Worm (Caenorhabditis elegans): ENCODE data around the gene C16C8.27.

- TF ChIP-seq fos-1 (tag; optimal IDR thresholded peaks at IDR 0.05) (no peak), ces-1 (GFP tag; optimal IDR thresholded peaks at IDR 0.05) (no peak), egl-13 (tag; optimal IDR thresholded peaks at IDR 0.05) (no peak), ama-1 (optimal IDR thresholded peaks at IDR 0.05) (no peak), hpl-2 (GFP tag; optimal IDR thresholded peaks at IDR 0.05) (no peak), sptf-1 (tag; optimal IDR thresholded peaks at IDR 0.05) (no peak), elt-3 (tag; optimal IDR thresholded peaks at IDR 0.05) (no peak), elt-2 (tag; optimal IDR thresholded peaks at IDR 0.05) (no peak), dpl-1 (GFP tag; optimal IDR thresholded peaks at IDR 0.05) (no peak), lin-13 (GFP tag; optimal IDR thresholded peaks at IDR 0.05) (no peak)
These were observed 17.7 kb downstream of the C16C8.27 start for ce11 chrII:3459199-3459598.

Measured in whole organism, L1 larva.